Worm (Caenorhabditis elegans) whole organism, L3 larva: ENCODE measurements around the gene spe-19.

Experiments
- R02D3.7 ChIP-seq: fragments of 150-350 bp; optimal IDR thresholded peaks from 2 replicates; lab custom pipeline; 2014; ENCODE audit warnings: missing biosample characterization, missing genetic modification characterization
- ama-1 ChIP-seq: fragments of 150-350 bp; optimal IDR thresholded peaks from 2 replicates; lab custom pipeline; 2018
- nfya-1 ChIP-seq: sonication (generic microtip); optimal IDR thresholded peaks from 2 replicates; lab custom pipeline; 2017; ENCODE audit warnings: missing genetic modification characterization, mild to moderate bottlenecking, missing compliant biosample characterization, antibody characterized with exemption, moderate library complexity; ENCODE audit not compliant: insufficient read depth
- nhr-237 ChIP-seq: fragments of 150-350 bp; optimal IDR thresholded peaks from 2 replicates; lab custom pipeline; 2014; ENCODE audit warnings: missing biosample characterization, missing genetic modification characterization
- nhr-28 ChIP-seq: fragments of 150-350 bp; optimal IDR thresholded peaks from 2 replicates; lab custom pipeline; 2014; ENCODE audit warnings: missing biosample characterization, missing genetic modification characterization
- nhr-76 ChIP-seq: fragments of 150-350 bp; sonication (generic microtip); optimal IDR thresholded peaks from 5 replicates; lab custom pipeline; 2014; ENCODE audit warnings: missing biosample characterization, missing genetic modification characterization
- pha-4 ChIP-seq: fragments of 150-350 bp; optimal IDR thresholded peaks from 2 replicates; lab custom pipeline; 2014; ENCODE audit warnings: missing biosample characterization, missing genetic modification reagents, missing genetic modification characterization

DNA sequence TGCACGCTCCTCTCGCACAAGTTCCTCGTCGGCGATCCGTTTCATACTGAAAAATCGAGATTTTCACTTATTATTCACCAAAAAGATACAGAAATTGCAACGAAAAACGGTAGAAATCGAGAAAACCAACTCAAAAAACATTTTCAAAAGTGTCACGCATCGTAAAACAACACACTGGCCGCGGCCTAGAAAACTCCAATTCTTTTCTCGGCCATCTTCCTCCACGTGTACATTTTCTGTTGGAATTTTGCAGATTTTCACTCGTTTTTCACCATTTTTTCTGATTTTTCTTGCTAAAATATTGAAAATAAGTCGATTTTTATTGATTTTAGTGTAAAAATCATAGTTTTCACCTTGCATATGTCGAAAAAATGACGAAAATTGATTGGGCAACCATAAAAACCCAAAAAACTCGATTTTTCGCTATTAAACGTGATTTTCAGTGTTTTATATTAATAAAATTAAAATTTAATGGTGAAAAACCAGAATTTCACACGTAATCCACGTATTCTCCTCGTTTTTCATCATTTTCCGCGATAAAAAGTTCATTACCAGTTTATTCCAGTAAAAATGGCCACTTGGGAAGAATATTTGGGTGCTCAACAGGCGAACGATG is 43.6 kb upstream of the spe-19 start, which contains the start of the genes dcs-1 and sec-23:
- TF ChIP-seq ama-1 (no peak), R02D3.7 (tag; lab: Kevin White, UChicago) (no peak), nhr-28 (no peak), nfya-1 (no peak), nhr-76 (tag; lab: Kevin White, UChicago) (no peak), nhr-237 (tag; lab: Kevin White, UChicago) (no peak), pha-4 (tag; lab: Kevin White, UChicago) (peak; percentile 32)
